Comparison of ENCODE assay signal across 4 fruit fly cellular contexts in the genomic region with DNA sequence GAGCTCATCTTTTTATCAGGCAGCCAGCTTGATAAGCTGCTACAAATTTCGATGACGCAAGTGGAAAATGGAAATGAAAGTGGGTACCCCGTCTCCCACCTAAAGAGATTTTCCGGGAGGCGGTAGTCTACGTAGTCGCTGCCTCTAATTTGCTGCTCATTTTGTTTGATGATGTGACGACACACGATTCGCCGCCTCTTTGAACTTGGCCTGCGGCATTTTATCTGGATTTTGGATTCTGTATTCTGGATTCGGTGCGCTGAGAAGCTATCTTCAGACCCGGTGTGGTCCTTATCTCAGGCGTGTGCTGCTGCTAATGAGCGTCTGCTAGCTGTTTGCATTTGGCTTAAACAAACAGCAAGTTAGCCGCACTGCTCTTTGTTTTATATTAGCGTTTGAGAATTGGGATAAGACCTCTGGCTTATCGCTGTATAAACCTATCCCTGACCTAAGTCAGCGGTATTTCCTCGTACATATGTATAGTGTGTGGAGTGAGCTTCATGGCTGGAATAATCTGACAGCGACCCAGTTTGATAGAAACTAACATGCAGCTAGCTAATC.
TF ChIP-seq lines count a peak whose summit lies in the region.

No protein-coding gene starts in this region.

- TF ChIP-seq CTCF in whole organism, embryonic (GFP tag; optimal IDR thresholded peaks at IDR 0.05; lab: Kevin White, UChicago) = no peak

TF ChIP-seq in whole organism, adult, 20 proteins besides CTCF, POLR2A, EP300 and RAD21:
- TF ChIP-seq Clk (GFP tag; optimal IDR thresholded peaks at IDR 0.05; lab: Kevin White, UChicago) (peak; percentile 50), CG1620 (GFP tag; optimal IDR thresholded peaks at IDR 0.05; lab: Kevin White, UChicago) (peak; percentile 52), toe (GFP tag; optimal IDR thresholded peaks at IDR 0.05; lab: Kevin White, UChicago) (peak; percentile 15), kay (GFP tag; lab: Kevin White, UChicago; ENCODE audit: borderline replicate concordance) (peak; percentile 64), bab1 (GFP tag; optimal IDR thresholded peaks at IDR 0.05; lab: Kevin White, UChicago) (no peak), pad (GFP tag; optimal IDR thresholded peaks at IDR 0.05; lab: Kevin White, UChicago) (peak; percentile 23), CG7045 (GFP tag; optimal IDR thresholded peaks at IDR 0.05; lab: Kevin White, UChicago) (peak; percentile 80), cic (GFP tag; optimal IDR thresholded peaks at IDR 0.05; lab: Kevin White, UChicago) (peak; percentile 76), Hr96 (GFP tag; optimal IDR thresholded peaks at IDR 0.05; lab: Kevin White, UChicago) (peak; percentile 28), Mnt (GFP tag; optimal IDR thresholded peaks at IDR 0.05; lab: Kevin White, UChicago) (peak; percentile 56), Crg-1 (GFP tag; optimal IDR thresholded peaks at IDR 0.05; lab: Kevin White, UChicago) (peak; percentile 32), ovo (GFP tag; optimal IDR thresholded peaks at IDR 0.05; lab: Kevin White, UChicago) (peak; percentile 37), tj (GFP tag; optimal IDR thresholded peaks at IDR 0.05; lab: Kevin White, UChicago) (peak; percentile 7), cnc (optimal IDR thresholded peaks at IDR 0.05; lab: Kevin White, UChicago) (no peak), CG14711 (tag; optimal IDR thresholded peaks at IDR 0.05; lab: Kevin White, UChicago) (no peak), CG12768 (GFP tag; optimal IDR thresholded peaks at IDR 0.05; lab: Kevin White, UChicago) (peak; percentile 57), CG7101 (tag; optimal IDR thresholded peaks at IDR 0.05; lab: Kevin White, UChicago) (peak; percentile 56), CG33017 (tag; optimal IDR thresholded peaks at IDR 0.05; lab: Kevin White, UChicago) (peak; percentile 50), CG5204 (GFP tag; optimal IDR thresholded peaks at IDR 0.05; lab: Kevin White, UChicago) (peak; percentile 44), CG11617 (GFP tag; optimal IDR thresholded peaks at IDR 0.05; lab: Kevin White, UChicago) (peak; percentile 67)

TF ChIP-seq in whole organism, embryonic, 481 proteins besides CTCF, POLR2A, EP300 and RAD21 (continues in another document):
- peak; percentile 20 for TF ChIP-seq dmrt99B (tag; optimal IDR thresholded peaks at IDR 0.05; lab: Kevin White, UChicago)
- TF ChIP-seq dmrt11E (tag; optimal IDR thresholded peaks at IDR 0.05; lab: Kevin White, UChicago) = peak; percentile 40
- TF ChIP-seq wek (GFP tag; optimal IDR thresholded peaks at IDR 0.05; lab: Kevin White, UChicago) = peak; percentile 65
- TF ChIP-seq Hey (tag; optimal IDR thresholded peaks at IDR 0.05; lab: Kevin White, UChicago) = peak; percentile 62
- peak; percentile 71 for TF ChIP-seq seq (GFP tag; IDR thresholded peaks at IDR 0.05; lab: Robert Waterston, UW)
- no peak for TF ChIP-seq gce (GFP tag; IDR thresholded peaks at IDR 0.05; lab: Robert Waterston, UW)
- 0 out of 3 replicates have a peak, but pooled peaks have one; percentile 27 for TF ChIP-seq CG17361 (GFP tag; IDR thresholded peaks at IDR 0.05; lab: Robert Waterston, UW)
- peak; percentile 45 for TF ChIP-seq CG12744 (GFP tag; optimal IDR thresholded peaks at IDR 0.05; lab: Kevin White, UChicago)
- TF ChIP-seq Hr78 (GFP tag; optimal IDR thresholded peaks at IDR 0.05; lab: Kevin White, UChicago) = peak in 1 of 2 experiments; percentile 57
- peak; percentile 41 for TF ChIP-seq CG1602 (GFP tag; optimal IDR thresholded peaks at IDR 0.05; lab: Kevin White, UChicago)
- TF ChIP-seq ranshi (GFP tag; IDR thresholded peaks at IDR 0.05; lab: Robert Waterston, UW) = peak; percentile 55; the same call in 1 of the 2 replicates
- peak; percentile 22 for TF ChIP-seq CG17385 (GFP tag; optimal IDR thresholded peaks at IDR 0.05; lab: Kevin White, UChicago)
- TF ChIP-seq cwo (GFP tag; optimal IDR thresholded peaks at IDR 0.05; lab: Kevin White, UChicago) = peak; percentile 28
- TF ChIP-seq ind (GFP tag; optimal IDR thresholded peaks at IDR 0.05; lab: Kevin White, UChicago) = peak; percentile 0
- TF ChIP-seq CG8924 (tag; optimal IDR thresholded peaks at IDR 0.05; lab: Kevin White, UChicago) = peak; percentile 52
- TF ChIP-seq CG6689 (GFP tag; IDR thresholded peaks at IDR 0.05; lab: Robert Waterston, UW) = no peak
- TF ChIP-seq CG12104 (GFP tag; optimal IDR thresholded peaks at IDR 0.05; lab: Kevin White, UChicago) = peak; percentile 35
- TF ChIP-seq Aef1 (GFP tag; IDR thresholded peaks at IDR 0.05; lab: Robert Waterston, UW) = no peak
- TF ChIP-seq CG10654 (GFP tag; optimal IDR thresholded peaks at IDR 0.05; lab: Kevin White, UChicago) = peak; percentile 35
- peak; percentile 11 for TF ChIP-seq salm (tag; optimal IDR thresholded peaks at IDR 0.05; lab: Kevin White, UChicago)
- no peak for TF ChIP-seq HmgD (GFP tag; optimal IDR thresholded peaks at IDR 0.05; lab: Kevin White, UChicago)
- peak; percentile 8 for TF ChIP-seq grau (tag; optimal IDR thresholded peaks at IDR 0.05; lab: Kevin White, UChicago)

TF ChIP-seq in whole organism, prepupa, 60 proteins besides CTCF, POLR2A, EP300 and RAD21:
- TF ChIP-seq fkh (GFP tag; optimal IDR thresholded peaks at IDR 0.05; lab: Kevin White, UChicago) (peak; percentile 93), Smox (GFP tag; optimal IDR thresholded peaks at IDR 0.05; lab: Kevin White, UChicago) (no peak)

TF ChIP-seq in whole organism, wandering third instar larva, 38 proteins besides CTCF, POLR2A, EP300 and RAD21:
- no peak for TF ChIP-seq br (GFP tag; optimal IDR thresholded peaks at IDR 0.05; lab: Kevin White, UChicago)
- peak; percentile 28 for TF ChIP-seq Hnf4 (GFP tag; optimal IDR thresholded peaks at IDR 0.05; lab: Kevin White, UChicago)
- TF ChIP-seq tai (GFP tag; optimal IDR thresholded peaks at IDR 0.05; lab: Kevin White, UChicago) = peak; percentile 55
- TF ChIP-seq Sp1 (GFP tag; optimal IDR thresholded peaks at IDR 0.05; lab: Kevin White, UChicago) = no peak
- TF ChIP-seq Jra (GFP tag; optimal IDR thresholded peaks at IDR 0.05; lab: Kevin White, UChicago) = no peak
- TF ChIP-seq Mio (GFP tag; optimal IDR thresholded peaks at IDR 0.05; lab: Kevin White, UChicago) = no peak
- TF ChIP-seq OdsH (GFP tag; optimal IDR thresholded peaks at IDR 0.05; lab: Kevin White, UChicago) = peak; percentile 30
- no peak for TF ChIP-seq woc (GFP tag; optimal IDR thresholded peaks at IDR 0.05; lab: Kevin White, UChicago)
- TF ChIP-seq sage (GFP tag; optimal IDR thresholded peaks at IDR 0.05; lab: Kevin White, UChicago) = no peak
- no peak for TF ChIP-seq Hr78 (GFP tag; optimal IDR thresholded peaks at IDR 0.05; lab: Kevin White, UChicago)
- no peak for TF ChIP-seq ey (GFP tag; optimal IDR thresholded peaks at IDR 0.05; lab: Kevin White, UChicago)
- peak; percentile 83 for TF ChIP-seq Hr83 (GFP tag; optimal IDR thresholded peaks at IDR 0.05; lab: Kevin White, UChicago; ENCODE audit: poor library complexity, severe bottlenecking)
- no peak for TF ChIP-seq Dfd (GFP tag; optimal IDR thresholded peaks at IDR 0.05; lab: Kevin White, UChicago)
- TF ChIP-seq h (GFP tag; optimal IDR thresholded peaks at IDR 0.05; lab: Kevin White, UChicago) = peak; percentile 42
- TF ChIP-seq pan (optimal IDR thresholded peaks at IDR 0.05; lab: Kevin White, UChicago) = no peak
- no peak for TF ChIP-seq HLH106 (tag; optimal IDR thresholded peaks at IDR 0.05; lab: Kevin White, UChicago)
- no peak for TF ChIP-seq dmrt93B (GFP tag; optimal IDR thresholded peaks at IDR 0.05; lab: Kevin White, UChicago)
- no peak for TF ChIP-seq dsf (GFP tag; optimal IDR thresholded peaks at IDR 0.05; lab: Kevin White, UChicago; ENCODE audit: borderline replicate concordance)
- TF ChIP-seq Vsx2 (GFP tag; optimal IDR thresholded peaks at IDR 0.05; lab: Kevin White, UChicago; ENCODE audit: partially characterized antibody) = no peak
- TF ChIP-seq N (GFP tag; optimal IDR thresholded peaks at IDR 0.05; lab: Kevin White, UChicago) = no peak
- no peak for TF ChIP-seq brk (GFP tag; optimal IDR thresholded peaks at IDR 0.05; lab: Kevin White, UChicago)
- TF ChIP-seq psq (GFP tag; optimal IDR thresholded peaks at IDR 0.05; lab: Kevin White, UChicago) = no peak
- no peak for TF ChIP-seq CG9705 (GFP tag; optimal IDR thresholded peaks at IDR 0.05; lab: Kevin White, UChicago)
- no peak for TF ChIP-seq jim (GFP tag; optimal IDR thresholded peaks at IDR 0.05; lab: Kevin White, UChicago)
- no peak for TF ChIP-seq dl (GFP tag; optimal IDR thresholded peaks at IDR 0.05; lab: Kevin White, UChicago; ENCODE audit: insufficient read depth in 1 of 2, partially characterized antibody in 2 of 2)
- peak; percentile 53 for TF ChIP-seq rgr (GFP tag; optimal IDR thresholded peaks at IDR 0.05; lab: Kevin White, UChicago)
- TF ChIP-seq CG32264 (GFP tag; optimal IDR thresholded peaks at IDR 0.05; lab: Kevin White, UChicago) = no peak
- peak; percentile 20 for TF ChIP-seq GATAd (GFP tag; optimal IDR thresholded peaks at IDR 0.05; lab: Kevin White, UChicago)
- TF ChIP-seq foxo (GFP tag; optimal IDR thresholded peaks at IDR 0.05; lab: Kevin White, UChicago) = peak in 1 of 2 experiments; percentile 0
- no peak for TF ChIP-seq Dif (GFP tag; optimal IDR thresholded peaks at IDR 0.05; lab: Kevin White, UChicago; ENCODE audit: partially characterized antibody)
- TF ChIP-seq fru (GFP tag; optimal IDR thresholded peaks at IDR 0.05; lab: Kevin White, UChicago) = no peak
- no peak for TF ChIP-seq usp (GFP tag; optimal IDR thresholded peaks at IDR 0.05; lab: Kevin White, UChicago)
- no peak for TF ChIP-seq Abd-B (GFP tag; optimal IDR thresholded peaks at IDR 0.05; lab: Kevin White, UChicago)
- TF ChIP-seq lola (GFP tag; optimal IDR thresholded peaks at IDR 0.05; lab: Kevin White, UChicago) = no peak
